Worm (Caenorhabditis elegans) whole organism, L2 larva: ENCODE data around the gene mig-18.
"Not testable (repeated sequence)": the region's sequence is repeated elsewhere in the genome, so short reads cannot be mapped to it uniquely, and the experiment has no call there.

ENCODE experiments used
- C34F6.9 ChIP-seq: fragments of 150-350 bp; optimal IDR thresholded peaks from 2 replicates; lab custom pipeline; 2014; ENCODE audit warnings: missing biosample characterization, missing genetic modification characterization
- F13H6.1 ChIP-seq: sonication (generic microtip); optimal IDR thresholded peaks from 2 replicates; lab custom pipeline; 2016; ENCODE audit warnings: missing genetic modification characterization, missing compliant biosample characterization
- R02D3.7 ChIP-seq: fragments of 150-350 bp; optimal IDR thresholded peaks from 2 replicates; lab custom pipeline; 2014; ENCODE audit warnings: missing biosample characterization, missing genetic modification characterization
- Y55F3AM.14 ChIP-seq: fragments of 200-800 bp; sonication (Bioruptor generic); optimal IDR thresholded peaks from 2 replicates; lab custom pipeline; 2018; ENCODE audit warnings: mild to moderate bottlenecking, missing genetic modification characterization, missing compliant biosample characterization
- alr-1 ChIP-seq: fragments of 150-350 bp; optimal IDR thresholded peaks from 2 replicates; lab custom pipeline; 2014; ENCODE audit warnings: missing biosample characterization, missing genetic modification characterization
- aly-2 ChIP-seq: fragments of 150-350 bp; optimal IDR thresholded peaks from 2 replicates; lab custom pipeline; 2014; ENCODE audit warnings: missing biosample characterization, missing genetic modification characterization
- dmd-4 ChIP-seq: sonication (generic microtip); optimal IDR thresholded peaks from 2 replicates; lab custom pipeline; 2017; ENCODE audit warnings: missing biosample characterization, missing genetic modification characterization
- egl-27 ChIP-seq: sonication (generic microtip); optimal IDR thresholded peaks from 3 replicates; lab custom pipeline; 2017; ENCODE audit warnings: missing biosample characterization, missing genetic modification reagents, missing genetic modification characterization
- elt-1 ChIP-seq: fragments of 150-350 bp; optimal IDR thresholded peaks from 2 replicates; lab custom pipeline; 2014; ENCODE audit warnings: missing biosample characterization, missing genetic modification characterization
- elt-3 ChIP-seq: sonication (generic microtip); optimal IDR thresholded peaks from 2 replicates; lab custom pipeline; 2017; ENCODE audit warnings: missing biosample characterization, missing genetic modification characterization
- fos-1 ChIP-seq: fragments of 150-350 bp; optimal IDR thresholded peaks from 2 replicates; lab custom pipeline; 2014; ENCODE audit warnings: missing biosample characterization, missing genetic modification characterization
- gmeb-1 ChIP-seq: fragments of 150-350 bp; optimal IDR thresholded peaks from 2 replicates; lab custom pipeline; 2014; ENCODE audit warnings: missing biosample characterization, missing genetic modification characterization
- lin-11 ChIP-seq: fragments of 150-350 bp; sonication (generic microtip); optimal IDR thresholded peaks from 2 replicates; lab custom pipeline; 2014; ENCODE audit warnings: missing biosample characterization, missing genetic modification characterization, inconsistent platforms, mixed read lengths
- lsy-2 ChIP-seq, 2 experiments: fragments of 150-350 bp in 1 of 2; sonication (generic microtip) in 1 of 2; optimal IDR thresholded peaks; 2 replicates each; lab custom pipeline; 2014 to 2017; ENCODE audit warnings: missing biosample characterization in 2 of 2, missing genetic modification characterization in 2 of 2
- mab-5 ChIP-seq: fragments of 150-350 bp; optimal IDR thresholded peaks from 2 replicates; lab custom pipeline; 2014; ENCODE audit warnings: missing biosample characterization, missing genetic modification characterization
- mdl-1 ChIP-seq, 2 experiments: fragments of 150-350 bp in 1 of 2; sonication (generic microtip) in 1 of 2; optimal IDR thresholded peaks; 2 replicates each; lab custom pipeline; 2017; ENCODE audit warnings: missing biosample characterization in 2 of 2, missing genetic modification characterization in 2 of 2
- nhr-10 ChIP-seq: sonication (generic microtip); optimal IDR thresholded peaks from 2 replicates; lab custom pipeline; 2017; ENCODE audit warnings: missing biosample characterization, missing genetic modification characterization
- nhr-11 ChIP-seq: fragments of 150-350 bp; optimal IDR thresholded peaks from 2 replicates; lab custom pipeline; 2014; ENCODE audit warnings: missing biosample characterization, missing genetic modification characterization
- nhr-12 ChIP-seq: fragments of 150-350 bp; optimal IDR thresholded peaks from 2 replicates; lab custom pipeline; 2014; ENCODE audit warnings: missing biosample characterization, missing genetic modification characterization
- nhr-129 ChIP-seq: fragments of 150-350 bp; optimal IDR thresholded peaks from 2 replicates; lab custom pipeline; 2014; ENCODE audit warnings: missing biosample characterization, missing genetic modification characterization
- nhr-21 ChIP-seq: fragments of 150-350 bp; optimal IDR thresholded peaks from 2 replicates; lab custom pipeline; 2014; ENCODE audit warnings: missing biosample characterization, missing genetic modification characterization
- nhr-23 ChIP-seq: fragments of 150-350 bp; optimal IDR thresholded peaks from 2 replicates; lab custom pipeline; 2014; ENCODE audit warnings: missing biosample characterization, missing genetic modification reagents, missing genetic modification characterization
- nhr-237 ChIP-seq: fragments of 150-350 bp; optimal IDR thresholded peaks from 2 replicates; lab custom pipeline; 2014; ENCODE audit warnings: missing biosample characterization, missing genetic modification characterization
- nhr-6 ChIP-seq: fragments of 150-350 bp; optimal IDR thresholded peaks from 2 replicates; lab custom pipeline; 2014; ENCODE audit warnings: missing biosample characterization, missing genetic modification characterization
- peb-1 ChIP-seq: fragments of 150-350 bp; optimal IDR thresholded peaks from 2 replicates; lab custom pipeline; 2014; ENCODE audit warnings: missing biosample characterization, missing genetic modification characterization
- skn-1 ChIP-seq: sonication (generic microtip); optimal IDR thresholded peaks from 2 replicates; lab custom pipeline; 2017; ENCODE audit warnings: missing biosample characterization, missing genetic modification characterization
- sma-9 ChIP-seq, 2 experiments: fragments of 150-350 bp in 1 of 2; sonication (generic microtip) in 1 of 2; optimal IDR thresholded peaks; 2 replicates each; lab custom pipeline; 2014 to 2016; ENCODE audit warnings: missing genetic modification characterization in 2 of 2, mild to moderate bottlenecking in 1 of 2, missing biosample characterization in 1 of 2, missing compliant biosample characterization in 1 of 2, missing genetic modification reagents in 1 of 2, moderate library complexity in 1 of 2
- unc-39 ChIP-seq: fragments of 150-350 bp; optimal IDR thresholded peaks from 2 replicates; lab custom pipeline; 2014; ENCODE audit warnings: missing biosample characterization, missing genetic modification characterization
- unc-62 ChIP-seq: fragments of 150-350 bp; optimal IDR thresholded peaks from 2 replicates; lab custom pipeline; 2014; ENCODE audit warnings: missing biosample characterization, missing genetic modification reagents, missing genetic modification characterization
- ztf-11 ChIP-seq: sonication (generic microtip); optimal IDR thresholded peaks from 2 replicates; lab custom pipeline; 2017; ENCODE audit warnings: missing biosample characterization, missing genetic modification characterization
- ztf-4 ChIP-seq: fragments of 150-350 bp; optimal IDR thresholded peaks from 2 replicates; lab custom pipeline; 2014; ENCODE audit warnings: missing biosample characterization, missing genetic modification characterization

mig-18 gene

ce11 chrIII:13389078-13389477 lies 14.0 kb upstream of the mig-18 start, which contains the start of gene T03F6.3:
T03F6.3 (plus strand) TSS chrIII:13389395.
- TF ChIP-seq aly-2 (tag; lab: Kevin White, UChicago): no peak
- TF ChIP-seq unc-39 (tag; lab: Kevin White, UChicago): no peak
- TF ChIP-seq alr-1: no peak
- no peak for TF ChIP-seq nhr-21 (tag; lab: Kevin White, UChicago)
- TF ChIP-seq lsy-2 (tag; optimal IDR thresholded peaks at IDR 0.05; lab: Kevin White, UChicago): no peak
- no peak for TF ChIP-seq nhr-23 (tag; lab: Kevin White, UChicago)
- no peak for TF ChIP-seq sma-9 (GFP tag; optimal IDR thresholded peaks at IDR 0.05; lab: Kevin White, UChicago)
- TF ChIP-seq sma-9 (tag; optimal IDR thresholded peaks at IDR 0.05; lab: Kevin White, UChicago): no peak
- TF ChIP-seq fos-1 (tag; lab: Kevin White, UChicago): no peak
- no peak for TF ChIP-seq nhr-12 (tag; lab: Kevin White, UChicago)
- TF ChIP-seq C34F6.9 (tag; lab: Kevin White, UChicago): no peak
- no peak for TF ChIP-seq nhr-6 (tag; lab: Kevin White, UChicago)
- TF ChIP-seq egl-27 (tag; lab: Kevin White, UChicago): no peak
- no peak for TF ChIP-seq peb-1 (tag; lab: Kevin White, UChicago)
- TF ChIP-seq mdl-1 (tag; optimal IDR thresholded peaks at IDR 0.05; lab: Kevin White, UChicago): no peak
- no peak for TF ChIP-seq dmd-4
- TF ChIP-seq lin-11 (tag; lab: Kevin White, UChicago): no peak
- TF ChIP-seq skn-1 (tag; lab: Kevin White, UChicago): no peak
- TF ChIP-seq nhr-129 (tag; lab: Kevin White, UChicago): no peak

ce11 chrIII:13390789-13391188 lies 12.2 kb upstream of the mig-18 start:
- TF ChIP-seq fos-1 (tag; lab: Kevin White, UChicago): no peak
- TF ChIP-seq elt-3 (tag; lab: Kevin White, UChicago): no peak
- no peak for TF ChIP-seq egl-27 (tag; lab: Kevin White, UChicago)

- TF ChIP-seq ztf-11 (tag; lab: Kevin White, UChicago) (no peak), F13H6.1 (no peak), peb-1 (tag; lab: Kevin White, UChicago) (no peak), nhr-21 (tag; lab: Kevin White, UChicago) (no peak), mab-5 (tag; lab: Kevin White, UChicago) (no peak), egl-27 (tag; lab: Kevin White, UChicago) (no peak), nhr-23 (tag; lab: Kevin White, UChicago) (no peak), lin-11 (tag; lab: Kevin White, UChicago) (no peak), R02D3.7 (no peak), gmeb-1 (tag; lab: Kevin White, UChicago) (no peak), elt-3 (tag; lab: Kevin White, UChicago) (no peak), C34F6.9 (tag; lab: Kevin White, UChicago) (no peak)
These were observed 9.8 kb upstream of the mig-18 start, which contains the start of gene dnj-17 for ce11 chrIII:13393239-13393638. dnj-17 (minus strand) TSS chrIII:13393339.

- TF ChIP-seq ztf-4 (tag; lab: Kevin White, UChicago) (no peak), nhr-10 (tag; lab: Kevin White, UChicago) (no peak), unc-39 (tag; lab: Kevin White, UChicago) (no peak), nhr-23 (tag; lab: Kevin White, UChicago) (no peak)
These were observed 9.4 kb upstream of the mig-18 start, which contains the start of gene qdpr-1 for ce11 chrIII:13393647-13394046. qdpr-1 (plus strand) TSS chrIII:13393910.

- TF ChIP-seq elt-1 (tag; lab: Kevin White, UChicago): no peak
- TF ChIP-seq nhr-11 (tag; lab: Kevin White, UChicago): no peak
- peak; percentile 31 for TF ChIP-seq fos-1 (tag; lab: Kevin White, UChicago)
- no peak for TF ChIP-seq nhr-237 (tag; lab: Kevin White, UChicago)
- no peak for TF ChIP-seq Y55F3AM.14 (GFP tag; lab: Kevin White, UChicago)
These were observed 7.8 kb upstream of the mig-18 start, which contains the start of gene F11F1.1 for ce11 chrIII:13395262-13395661. F11F1.1 (plus strand) TSS chrIII:13395562.

ce11 chrIII:13401673-13402258 lies 1.3 kb upstream of the mig-18 start, which contains the start of the genes srlf-9 and srlf-10:
srlf-9 (minus strand) TSS chrIII:13401773.
srlf-10 (plus strand) TSS chrIII:13402208.
- TF ChIP-seq mab-5 (tag; lab: Kevin White, UChicago); unc-62 (GFP tag; lab: Kevin White, UChicago); egl-27 (tag; lab: Kevin White, UChicago): not testable (repeated sequence)
